Worm (Caenorhabditis elegans): ENCODE measurements around the gene F27D9.2.

- TF ChIP-seq lin-1 (GFP tag; IDR thresholded peaks at IDR 0.05) (no peak), aly-2 (tag; optimal IDR thresholded peaks at IDR 0.05) (no peak), lin-39 (tag; optimal IDR thresholded peaks at IDR 0.05) (no peak), pqm-1 (tag; optimal IDR thresholded peaks at IDR 0.05) (no peak), ztf-11 (tag; optimal IDR thresholded peaks at IDR 0.05) (no peak), ces-1 (GFP tag; optimal IDR thresholded peaks at IDR 0.05) (no peak), lsy-2 (tag; optimal IDR thresholded peaks at IDR 0.05) (no peak), lin-13 (GFP tag; optimal IDR thresholded peaks at IDR 0.05) (no peak), nhr-6 (tag; optimal IDR thresholded peaks at IDR 0.05) (no peak), Y48G9A.11 (GFP tag; IDR thresholded peaks at IDR 0.05) (no peak), unc-62 (GFP tag; optimal IDR thresholded peaks at IDR 0.05 in 1 of 2) (no peak), unc-62 (tag; optimal IDR thresholded peaks at IDR 0.05) (no peak), hif-1 (tag; optimal IDR thresholded peaks at IDR 0.05) (no peak), saeg-2 (GFP tag; IDR thresholded peaks at IDR 0.05) (no peak), mep-1 (tag; optimal IDR thresholded peaks at IDR 0.05) (no peak)
These were observed at the start of gene F27D9.2 for ce11 chrX:7672693-7673092.
